Fruit fly (Drosophila melanogaster) whole organism, embryonic: ENCODE results near the gene dpy.

Experiments used
- CG3281 ChIP-seq: fragments of 200-800 bp; sonication (Bioruptor generic); optimal IDR thresholded peaks from 3 replicates; lab custom pipeline; 2017; ENCODE audit warnings: missing biosample characterization, mild to moderate bottlenecking, missing genetic modification characterization
- Dbx ChIP-seq: fragments of 200-800 bp; sonication (Bioruptor generic); IDR thresholded peaks from 3 replicates; pipeline ENCODE4 v1.3.6; 2022; ENCODE audit warnings: missing biosample characterization, missing genetic modification characterization
- E2f1 ChIP-seq: fragments of 200-800 bp; sonication (Bioruptor generic); IDR thresholded peaks from 2 replicates; pipeline ENCODE4 v1.3.6; 2022; ENCODE audit warnings: missing biosample characterization, missing genetic modification characterization
- oc ChIP-seq: fragments of 200-800 bp; sonication (Bioruptor generic); optimal IDR thresholded peaks from 2 replicates; lab custom pipeline; 2018; ENCODE audit warnings: missing biosample characterization, mild to moderate bottlenecking, missing genetic modification characterization, moderate library complexity
- ro ChIP-seq: fragments of 200-800 bp; sonication (Bioruptor generic); IDR thresholded peaks from 2 replicates; pipeline ENCODE4 v1.3.6; 2022; ENCODE audit warnings: missing biosample characterization, missing genetic modification characterization
- sqz ChIP-seq: fragments of 200-800 bp; sonication (Bioruptor generic); optimal IDR thresholded peaks from 3 replicates; lab custom pipeline; 2018; ENCODE audit warnings: missing biosample characterization, mild to moderate bottlenecking, missing genetic modification characterization

DNA sequence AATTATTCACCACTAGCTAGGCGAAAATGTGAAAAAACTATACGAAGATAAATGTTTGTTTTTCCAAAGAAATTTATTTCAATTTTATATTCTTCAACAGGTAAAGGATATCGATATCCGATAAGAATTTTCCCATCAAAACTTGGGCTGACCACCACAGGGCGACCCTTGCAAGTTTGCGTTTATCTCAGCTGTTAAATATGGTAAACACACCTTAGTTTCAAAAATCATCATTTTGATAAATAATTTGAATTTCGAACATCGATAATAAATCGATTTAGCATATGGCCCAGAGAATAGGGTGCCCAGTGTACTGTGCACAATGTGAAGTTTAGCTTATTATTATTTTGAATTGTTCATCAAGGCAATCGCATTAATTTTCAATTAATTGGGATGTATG is 150.8 kb downstream of the dpy start, which contains the start of the genes CG15443 and Paris:
- no peak for TF ChIP-seq sqz (GFP tag; lab: Kevin White, UChicago)
- no peak for TF ChIP-seq Dbx (GFP tag; lab: Robert Waterston, UW)
- no peak for TF ChIP-seq E2f1 (GFP tag; lab: Robert Waterston, UW)
- no peak for TF ChIP-seq oc (tag; lab: Kevin White, UChicago)
- no peak for TF ChIP-seq ro (GFP tag; lab: Robert Waterston, UW)
- TF ChIP-seq CG3281 (GFP tag; lab: Kevin White, UChicago) = peak; percentile 10
